Fruit fly (Drosophila melanogaster): ENCODE measurements around the gene Act5C.

The Act5C gene

DNA sequence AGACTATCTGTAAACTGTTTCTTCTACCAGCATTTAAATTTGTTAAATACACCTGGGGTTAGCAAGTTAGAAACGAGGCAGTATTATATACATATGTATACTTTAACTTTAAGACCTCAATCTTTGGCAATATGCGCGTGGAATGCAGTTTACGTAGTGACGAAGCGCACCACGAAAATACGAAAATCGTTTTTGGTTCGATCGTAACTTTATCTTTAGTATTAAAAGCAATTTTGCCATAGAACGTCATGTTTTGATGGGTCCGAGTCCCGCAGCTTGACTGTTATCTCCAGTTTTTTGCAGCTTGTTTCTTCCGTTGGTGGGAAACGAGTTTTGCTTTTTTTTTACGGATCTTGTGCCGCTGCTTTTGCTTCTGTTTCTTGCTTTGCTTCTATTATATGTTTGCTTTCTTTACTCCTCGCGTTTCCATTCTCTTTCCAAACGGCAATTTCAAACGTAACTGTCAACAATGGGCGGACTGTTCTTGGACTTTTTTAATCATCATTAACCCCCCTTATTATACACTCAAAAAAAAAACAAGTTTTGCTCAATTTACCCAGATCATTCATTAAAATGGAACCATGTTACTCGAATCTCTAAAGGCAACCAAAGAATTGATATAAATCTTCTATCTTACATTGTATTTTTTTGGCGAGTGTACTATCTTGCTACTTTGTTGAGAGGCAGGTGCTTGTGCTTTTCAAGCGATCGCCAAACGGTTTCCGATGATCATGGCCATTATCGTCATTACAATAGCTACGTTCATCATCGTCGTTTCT is 8.8 kb upstream of the Act5C start (continued):
- TF ChIP-seq CG11294 (GFP tag; IDR thresholded peaks at IDR 0.05) = 0 out of 2 replicates have a peak, but pooled peaks have one; percentile 22
- TF ChIP-seq fd59A (GFP tag; optimal IDR thresholded peaks at IDR 0.05) = peak; percentile 16
- TF ChIP-seq Gug (GFP tag; IDR thresholded peaks at IDR 0.05) = peak; percentile 58
- peak; percentile 66 for TF ChIP-seq Hr39 (GFP tag; optimal IDR thresholded peaks at IDR 0.05)
- no peak for TF ChIP-seq CG16779 (tag; optimal IDR thresholded peaks at IDR 0.05)
- TF ChIP-seq eg (GFP tag; IDR thresholded peaks at IDR 0.05) = peak; percentile 81
- TF ChIP-seq Hr4 (GFP tag; optimal IDR thresholded peaks at IDR 0.05) = peak; percentile 50
- TF ChIP-seq CG8119 (GFP tag; IDR thresholded peaks at IDR 0.05) = peak; percentile 62; the same call in 2 of the 3 replicates
- peak; percentile 9 for TF ChIP-seq CG7368 (GFP tag; optimal IDR thresholded peaks at IDR 0.05)
- TF ChIP-seq Hr38 (GFP tag; optimal IDR thresholded peaks at IDR 0.05) = no peak

DNA sequence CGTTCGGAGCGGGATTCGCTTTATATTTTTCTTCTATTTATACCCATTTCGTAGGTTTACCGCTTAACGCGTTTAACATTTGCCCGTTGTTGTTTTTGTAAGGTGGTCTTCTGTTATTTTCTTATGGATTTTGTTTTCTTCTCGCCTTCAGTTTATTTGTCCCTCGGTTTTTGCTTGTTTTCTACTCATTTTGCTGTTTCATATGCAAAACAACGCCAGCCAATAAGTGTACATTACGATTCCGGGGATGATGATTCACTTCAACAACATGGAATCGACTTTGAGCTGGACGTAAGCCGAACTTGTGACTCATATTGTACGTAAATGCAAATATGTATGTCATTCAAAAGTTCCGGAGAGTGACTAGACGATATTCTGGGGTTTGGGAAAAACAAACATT is 8.1 kb upstream of the Act5C start:
- TF ChIP-seq CG6276 (GFP tag; optimal IDR thresholded peaks at IDR 0.05) (no peak), CG9139 (GFP tag; optimal IDR thresholded peaks at IDR 0.05) (peak; percentile 23), CG1621 (tag; optimal IDR thresholded peaks at IDR 0.05) (peak; percentile 30), ss (GFP tag; optimal IDR thresholded peaks at IDR 0.05) (peak in 1 of 2 experiments; percentile 21)

DNA sequence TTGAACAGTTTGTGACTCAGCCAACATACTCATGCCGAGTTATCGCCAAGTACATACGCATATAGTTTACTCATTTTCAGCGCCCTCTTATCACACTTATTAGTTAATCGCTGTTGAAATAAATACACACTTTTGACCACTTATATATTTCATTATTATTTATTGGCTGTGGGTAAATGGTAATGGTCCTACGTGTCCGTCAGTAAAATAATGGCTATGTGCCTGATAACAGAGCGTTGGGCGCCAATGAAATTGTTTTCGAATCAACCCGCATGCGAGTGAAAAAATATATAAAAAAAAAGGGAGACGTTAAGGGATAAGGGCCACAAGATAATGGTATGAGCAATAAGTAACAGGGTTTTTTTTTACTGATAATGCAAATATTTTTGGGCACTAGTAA is 7.5 kb upstream of the Act5C start:
- TF ChIP-seq eg (GFP tag; IDR thresholded peaks at IDR 0.05) (no peak), CG8632 (GFP tag; optimal IDR thresholded peaks at IDR 0.05) (no peak), fd59A (GFP tag; optimal IDR thresholded peaks at IDR 0.05) (no peak), CG11762 (GFP tag; optimal IDR thresholded peaks at IDR 0.05; ENCODE audit: insufficient read depth) (no peak), Gug (GFP tag; IDR thresholded peaks at IDR 0.05) (no peak), Sox102F (GFP tag; optimal IDR thresholded peaks at IDR 0.05) (no peak), CG6163 (GFP tag; IDR thresholded peaks at IDR 0.05) (0 out of 3 replicates have a peak, but pooled peaks have one; percentile 11), svp (GFP tag) (peak; percentile 20), vri (GFP tag; optimal IDR thresholded peaks at IDR 0.05) (peak; percentile 11), topi (GFP tag; optimal IDR thresholded peaks at IDR 0.05) (no peak), Smox (GFP tag; optimal IDR thresholded peaks at IDR 0.05) (no peak), Eip93F (GFP tag; optimal IDR thresholded peaks at IDR 0.05) (no peak), esn (GFP tag; optimal IDR thresholded peaks at IDR 0.05) (no peak)

DNA sequence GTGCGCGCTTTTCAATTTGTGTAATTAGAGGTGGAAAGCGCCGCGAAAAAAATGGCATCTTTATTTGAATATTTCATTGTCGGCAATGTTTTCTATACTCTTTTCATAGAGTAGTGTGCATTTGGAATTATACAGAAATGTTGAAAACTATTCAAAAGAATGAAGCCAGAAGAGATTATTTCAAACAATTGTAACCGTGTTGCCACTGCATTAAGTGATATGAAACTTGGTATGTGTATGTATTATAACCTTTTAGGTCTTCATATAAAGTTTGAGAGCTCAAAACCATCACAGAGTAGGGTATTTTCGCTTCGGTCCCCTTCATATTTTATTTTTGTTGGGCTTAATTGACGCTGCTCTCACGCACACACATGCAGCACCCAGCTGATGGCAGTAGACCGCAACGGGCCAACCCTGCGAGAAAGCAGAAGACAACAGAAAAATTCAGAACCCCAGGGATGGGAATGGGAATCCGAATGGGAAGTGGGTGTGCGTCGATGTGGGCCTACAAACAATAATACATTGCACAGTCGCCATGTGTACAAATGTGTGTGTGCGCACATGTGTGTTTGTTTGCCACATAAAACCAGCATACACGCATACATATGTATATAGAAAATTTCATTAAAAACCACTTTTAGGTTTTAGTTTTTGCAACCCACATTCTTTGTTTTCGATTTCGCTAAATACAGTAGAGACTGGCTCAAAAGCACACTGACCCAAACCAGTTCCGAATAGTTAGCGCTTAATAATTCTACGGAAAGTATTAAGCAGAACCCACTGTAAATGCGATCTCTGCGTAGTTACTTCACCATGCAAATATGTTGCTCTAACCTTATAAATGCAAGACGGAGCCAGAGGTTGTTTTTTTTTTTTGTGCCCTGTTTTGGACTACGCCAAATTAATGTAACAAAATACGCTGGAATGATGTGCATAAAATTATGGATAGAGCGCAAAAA is 5.9 kb upstream of the Act5C start:
- peak; percentile 38; the same call in 1 of the 2 replicates for TF ChIP-seq CG15336 (GFP tag; IDR thresholded peaks at IDR 0.05)
- peak; percentile 16 for TF ChIP-seq Met (GFP tag; optimal IDR thresholded peaks at IDR 0.05)
- TF ChIP-seq pdm3 (GFP tag; optimal IDR thresholded peaks at IDR 0.05) = peak; percentile 5
- peak; percentile 1 for TF ChIP-seq CG3032 (tag; optimal IDR thresholded peaks at IDR 0.05)
- peak; percentile 15 for TF ChIP-seq Hr39 (GFP tag; optimal IDR thresholded peaks at IDR 0.05)
- TF ChIP-seq CG10631 (GFP tag; optimal IDR thresholded peaks at IDR 0.05) = peak; percentile 35
- peak; percentile 86 for TF ChIP-seq Eip78C (GFP tag)
- no peak for TF ChIP-seq topi (GFP tag; optimal IDR thresholded peaks at IDR 0.05)
- peak in 1 of 2 experiments; percentile 9 for TF ChIP-seq salr (GFP tag; optimal IDR thresholded peaks at IDR 0.05)
- no peak for TF ChIP-seq Lpt (GFP tag; optimal IDR thresholded peaks at IDR 0.05)
- peak; percentile 39 for TF ChIP-seq esn (GFP tag; optimal IDR thresholded peaks at IDR 0.05)
- no peak for TF ChIP-seq CG11762 (GFP tag; optimal IDR thresholded peaks at IDR 0.05; ENCODE audit: insufficient read depth)
- TF ChIP-seq CG10669 (GFP tag; optimal IDR thresholded peaks at IDR 0.05) = peak; percentile 19
- peak; percentile 23 for TF ChIP-seq CG31627 (GFP tag; optimal IDR thresholded peaks at IDR 0.05)
- TF ChIP-seq acj6 (GFP tag; optimal IDR thresholded peaks at IDR 0.05) = peak; percentile 25
- peak; percentile 28; the same call in 1 of the 3 replicates for TF ChIP-seq eg (GFP tag; IDR thresholded peaks at IDR 0.05)
- peak; percentile 16 for TF ChIP-seq Sox14 (GFP tag; optimal IDR thresholded peaks at IDR 0.05)
- TF ChIP-seq CG3919 (GFP tag; optimal IDR thresholded peaks at IDR 0.05) = peak; percentile 18
- TF ChIP-seq Gug (GFP tag; IDR thresholded peaks at IDR 0.05) = no peak
- TF ChIP-seq CG11902 (GFP tag; optimal IDR thresholded peaks at IDR 0.05) = no peak
- peak; percentile 23 for TF ChIP-seq fd59A (GFP tag; optimal IDR thresholded peaks at IDR 0.05)
- TF ChIP-seq CG1621 (tag; optimal IDR thresholded peaks at IDR 0.05) = no peak
- no peak for TF ChIP-seq Sox15 (GFP tag; optimal IDR thresholded peaks at IDR 0.05)
- no peak for TF ChIP-seq CG8119 (GFP tag; IDR thresholded peaks at IDR 0.05)
- TF ChIP-seq vri (GFP tag; optimal IDR thresholded peaks at IDR 0.05) = no peak
- TF ChIP-seq Ets21C (GFP tag; optimal IDR thresholded peaks at IDR 0.05) = no peak
- no peak for TF ChIP-seq CG8319 (GFP tag; optimal IDR thresholded peaks at IDR 0.05)
